Fruit fly (Drosophila melanogaster): Measurements from ENCODE around the gene nebu.

nebu gene

DNA sequence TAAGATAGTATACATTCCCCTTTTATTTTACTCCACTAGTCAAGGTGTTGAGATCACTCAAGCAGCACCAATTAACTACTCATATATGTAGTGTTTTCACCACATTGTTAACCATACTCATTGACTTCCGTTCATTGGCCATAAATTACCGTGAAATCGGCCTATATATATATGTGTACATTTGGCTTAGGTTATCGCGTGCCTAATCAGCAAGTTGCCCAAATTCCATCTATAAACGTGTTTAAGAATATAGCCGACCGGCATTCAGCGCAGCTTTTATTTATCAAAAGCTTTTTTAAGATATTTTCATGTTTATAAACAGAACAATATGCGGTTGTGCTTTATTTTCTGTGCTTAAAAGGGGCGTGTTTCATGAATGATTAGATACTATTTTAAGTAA, 14.4 kb downstream of the nebu start (continued):
- TF ChIP-seq Hr78 (GFP tag; optimal IDR thresholded peaks at IDR 0.05) = peak in 1 of 2 experiments; percentile 34

DNA sequence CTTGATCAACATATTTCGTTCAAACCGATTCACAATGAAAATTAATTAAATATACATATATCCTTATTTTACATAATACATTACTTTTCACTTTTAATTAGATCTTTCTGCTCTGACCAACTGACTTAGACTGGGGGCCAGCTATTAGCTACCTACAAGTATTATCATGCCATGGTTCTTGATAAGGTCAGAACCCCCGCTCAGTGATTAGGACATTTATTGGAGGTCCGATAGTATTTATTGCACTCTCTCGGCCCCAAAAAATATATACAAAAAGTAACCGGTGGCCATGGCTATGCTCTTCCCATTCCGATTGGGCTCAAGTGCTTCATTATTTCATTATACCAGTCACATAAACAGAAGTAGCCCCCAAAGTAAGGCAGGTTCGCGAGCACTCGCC, 15.2 kb downstream of the nebu start:
- TF ChIP-seq sug (tag; optimal IDR thresholded peaks at IDR 0.05) (peak; percentile 96), exex (tag; optimal IDR thresholded peaks at IDR 0.05) (peak; percentile 70), CG34376 (GFP tag; optimal IDR thresholded peaks at IDR 0.05) (peak; percentile 20), Mes4 (GFP tag; optimal IDR thresholded peaks at IDR 0.05) (no peak)

- TF ChIP-seq ERR (GFP tag; optimal IDR thresholded peaks at IDR 0.05) = peak; percentile 48
- peak; percentile 99 for TF ChIP-seq Bdp1 (GFP tag; optimal IDR thresholded peaks at IDR 0.05)
- TF ChIP-seq her (GFP tag; optimal IDR thresholded peaks at IDR 0.05) = no peak
- 0 out of 2 replicates have a peak, but pooled peaks have one; percentile 33 for TF ChIP-seq chm (GFP tag; IDR thresholded peaks at IDR 0.05)
- TF ChIP-seq CG15479 (GFP tag; optimal IDR thresholded peaks at IDR 0.05) = no peak
- TF ChIP-seq Ets65A (GFP tag) = peak; percentile 75
- peak; percentile 80; the same call in 2 of the 3 replicates for TF ChIP-seq CG6791 (GFP tag; IDR thresholded peaks at IDR 0.05; ENCODE audit: partially characterized antibody)
- TF ChIP-seq Bgb (GFP tag; IDR thresholded peaks at IDR 0.05; ENCODE audit: partially characterized antibody) = peak; percentile 67
- TF ChIP-seq sna (GFP tag; IDR thresholded peaks at IDR 0.05; ENCODE audit: partially characterized antibody) = peak; percentile 47; the same call in 1 of the 2 replicates
- peak; percentile 98 for TF ChIP-seq bigmax (GFP tag; optimal IDR thresholded peaks at IDR 0.05)
- TF ChIP-seq CG16813 (GFP tag; IDR thresholded peaks at IDR 0.05; ENCODE audit: partially characterized antibody) = peak; percentile 49; the same call in 2 of the 3 replicates
- TF ChIP-seq ato (GFP tag; IDR thresholded peaks at IDR 0.05; ENCODE audit: partially characterized antibody) = peak; percentile 68
- TF ChIP-seq sr (GFP tag; IDR thresholded peaks at IDR 0.05) = no peak
- no peak for TF ChIP-seq CG4730 (GFP tag; IDR thresholded peaks at IDR 0.05)
- TF ChIP-seq Scr (GFP tag; IDR thresholded peaks at IDR 0.05; ENCODE audit: partially characterized antibody) = peak; percentile 38
- no peak for TF ChIP-seq CG34422 (GFP tag; IDR thresholded peaks at IDR 0.05)
- peak; percentile 48; the same call in 2 of the 3 replicates for TF ChIP-seq Opbp (GFP tag; IDR thresholded peaks at IDR 0.05; ENCODE audit: partially characterized antibody)
- no peak for TF ChIP-seq CG2678 (tag; optimal IDR thresholded peaks at IDR 0.05)
- no peak for TF ChIP-seq fd102C (GFP tag; optimal IDR thresholded peaks at IDR 0.05)
- TF ChIP-seq CG7963 (GFP tag; IDR thresholded peaks at IDR 0.05; ENCODE audit: partially characterized antibody) = peak; percentile 63; the same call in 2 of the 3 replicates
- peak; percentile 51 for TF ChIP-seq bbx (GFP tag; IDR thresholded peaks at IDR 0.05; ENCODE audit: partially characterized antibody)
- no peak for TF ChIP-seq Dip3 (GFP tag; optimal IDR thresholded peaks at IDR 0.05)
- peak; percentile 56; the same call in 2 of the 3 replicates for TF ChIP-seq vnd (GFP tag; IDR thresholded peaks at IDR 0.05; ENCODE audit: partially characterized antibody)
- TF ChIP-seq CG42726 (GFP tag; IDR thresholded peaks at IDR 0.05; ENCODE audit: partially characterized antibody) = peak; percentile 80; the same call in 1 of the 2 replicates
- no peak for TF ChIP-seq gce (GFP tag; IDR thresholded peaks at IDR 0.05)
- peak; percentile 62 for TF ChIP-seq amos (GFP tag; IDR thresholded peaks at IDR 0.05; ENCODE audit: partially characterized antibody)
- TF ChIP-seq CG11695 (GFP tag; IDR thresholded peaks at IDR 0.05) = 0 out of 3 replicates have a peak, but pooled peaks have one; percentile 12
- no peak for TF ChIP-seq CG12769 (tag; optimal IDR thresholded peaks at IDR 0.05)
- peak; percentile 36; the same call in 2 of the 3 replicates for TF ChIP-seq knrl (GFP tag; IDR thresholded peaks at IDR 0.05; ENCODE audit: partially characterized antibody)
- TF ChIP-seq prd (optimal IDR thresholded peaks at IDR 0.05) = no peak
- no peak for TF ChIP-seq prd (GFP tag; IDR thresholded peaks at IDR 0.05)
- peak; percentile 56 for TF ChIP-seq tna (GFP tag; IDR thresholded peaks at IDR 0.05; ENCODE audit: partially characterized antibody)
- no peak for TF ChIP-seq CG11247 (GFP tag; IDR thresholded peaks at IDR 0.05)
These were observed 27.1 kb downstream of the nebu start for dm6 chr3L:12815756-12816155.
